Worm (Caenorhabditis elegans): ENCODE results near the gene T23F6.3.
A peak's percentile ranks its signal among the peaks of the same experiment; 100 is the strongest.

T23F6.3 gene

DNA sequence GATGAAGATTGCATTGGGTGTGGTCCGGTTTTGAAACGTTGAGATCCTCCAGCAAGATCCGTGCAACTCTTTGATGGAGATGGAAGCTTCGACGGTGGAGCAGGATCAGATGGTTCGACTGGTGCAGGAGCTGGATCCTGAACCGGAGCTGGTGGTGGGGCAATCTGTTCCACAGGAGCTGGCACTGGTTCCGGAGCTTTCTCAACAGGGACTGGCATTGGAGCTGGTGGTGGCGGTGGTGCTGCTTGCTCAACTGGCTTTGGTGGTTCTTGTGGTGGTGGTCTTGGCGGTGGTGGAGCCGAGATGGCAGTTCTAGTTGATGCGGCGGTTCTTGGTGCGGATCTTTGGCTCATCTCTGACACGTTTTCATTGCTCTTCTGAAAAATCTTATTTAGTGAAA, 19.1 kb upstream of the T23F6.3 start:
- no peak for TF ChIP-seq ztf-29 (GFP tag; IDR thresholded peaks at IDR 0.05)
- no peak for TF ChIP-seq tab-1 (GFP tag; IDR thresholded peaks at IDR 0.05)
- no peak for TF ChIP-seq med-1 (GFP tag; optimal IDR thresholded peaks at IDR 0.05; ENCODE audit: insufficient read depth)
- no peak for TF ChIP-seq klf-2 (GFP tag; conservative IDR thresholded peaks at IDR 0.05)
- TF ChIP-seq ref-1 (GFP tag; conservative IDR thresholded peaks at IDR 0.05): no peak
- no peak for TF ChIP-seq flt-1 (GFP tag; IDR thresholded peaks at IDR 0.05)
- no peak for TF ChIP-seq cog-1 (tag; optimal IDR thresholded peaks at IDR 0.05)

DNA sequence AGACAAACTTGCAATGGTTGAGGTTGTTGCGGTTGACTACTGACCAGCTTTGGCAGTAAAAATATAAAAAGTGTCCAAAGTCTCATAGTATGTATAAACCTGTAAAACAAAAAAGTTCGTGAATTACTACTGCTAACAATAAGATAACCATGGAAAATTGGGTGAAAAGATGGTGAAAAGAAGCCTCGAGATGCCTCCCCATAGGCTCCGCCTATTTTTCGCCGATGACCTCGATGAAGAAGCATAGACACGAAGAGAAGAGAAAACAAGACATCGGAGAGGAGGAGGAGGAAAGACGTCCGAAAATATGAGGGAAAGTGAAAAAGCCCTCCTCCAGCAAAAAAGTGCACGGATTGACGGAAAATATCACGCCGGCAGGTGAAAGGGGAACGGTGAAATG, 16.9 kb upstream of the T23F6.3 start, which contains the start of gene T23F6.5:
T23F6.5 (minus strand) TSS at position 101 of the 400 bp plus-strand sequence.
- no peak for TF ChIP-seq ztf-23 (GFP tag; IDR thresholded peaks at IDR 0.05)
- TF ChIP-seq ref-1 (GFP tag; conservative IDR thresholded peaks at IDR 0.05): no peak
- TF ChIP-seq cog-1 (tag; optimal IDR thresholded peaks at IDR 0.05): no peak
- no peak for TF ChIP-seq flt-1 (GFP tag; IDR thresholded peaks at IDR 0.05)
- no peak for TF ChIP-seq T22C8.4 (GFP tag; IDR thresholded peaks at IDR 0.05)
- no peak for TF ChIP-seq ztf-29 (GFP tag; IDR thresholded peaks at IDR 0.05)
- TF ChIP-seq klf-2 (GFP tag; conservative IDR thresholded peaks at IDR 0.05): no peak
- TF ChIP-seq med-1 (GFP tag; optimal IDR thresholded peaks at IDR 0.05; ENCODE audit: insufficient read depth): no peak
- no peak for TF ChIP-seq tab-1 (GFP tag; IDR thresholded peaks at IDR 0.05)

DNA sequence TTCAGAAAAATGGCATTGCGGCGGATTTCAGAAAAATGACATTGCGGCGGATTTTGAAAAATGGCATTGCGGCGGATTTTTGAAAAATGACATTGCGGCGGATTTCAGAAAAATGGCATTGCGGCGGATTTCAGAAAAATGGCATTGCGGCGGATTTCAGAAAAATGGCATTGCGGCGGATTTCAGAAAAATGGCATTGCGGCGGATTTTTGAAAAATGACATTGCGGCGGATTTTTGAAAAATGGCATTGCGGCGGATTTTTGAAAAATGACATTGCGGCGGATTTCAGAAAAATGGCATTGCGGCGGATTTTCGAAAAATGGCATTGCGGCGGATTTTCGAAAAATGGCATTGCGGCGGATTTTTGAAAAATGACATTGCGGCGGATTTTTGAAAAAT, 6.9 kb upstream of the T23F6.3 start:
- TF ChIP-seq ztf-29 (GFP tag; IDR thresholded peaks at IDR 0.05) (0 out of 2 replicates have a peak, but pooled peaks have one; percentile 11), ref-1 (GFP tag; conservative IDR thresholded peaks at IDR 0.05) (peak; percentile 18; the same call in 1 of the 2 replicates), T22C8.4 (GFP tag; IDR thresholded peaks at IDR 0.05) (0 out of 2 replicates have a peak, but pooled peaks have one; percentile 25)

ce11 chrIV:12730624-12731023, 6.1 kb upstream of the T23F6.3 start:
- TF ChIP-seq ztf-23 (GFP tag; IDR thresholded peaks at IDR 0.05) (peak; percentile 46; the same call in 1 of the 2 replicates), tab-1 (GFP tag; IDR thresholded peaks at IDR 0.05) (0 out of 2 replicates have a peak, but pooled peaks have one; percentile 44)

DNA sequence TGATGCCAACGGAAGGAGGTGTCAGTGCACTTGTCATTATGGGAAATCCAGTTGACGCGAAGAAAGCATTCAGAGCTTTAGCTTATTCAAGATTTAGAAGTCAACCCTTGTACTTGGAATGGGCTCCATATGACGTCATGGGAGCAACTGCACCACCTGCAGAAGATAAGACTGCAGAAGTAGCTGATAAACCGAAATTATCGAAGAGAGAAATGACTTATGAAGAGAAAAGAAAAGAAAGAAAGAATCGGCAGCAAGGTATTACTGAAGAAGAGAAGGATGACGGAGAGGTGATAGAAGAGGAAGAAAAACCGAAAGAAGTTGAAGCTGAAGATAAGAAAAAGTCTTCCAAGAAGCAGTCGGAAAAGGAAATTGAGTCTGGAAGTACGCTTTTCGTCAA, 3.6 kb upstream of the T23F6.3 start:
- TF ChIP-seq flt-1 (GFP tag; IDR thresholded peaks at IDR 0.05): no peak
- no peak for TF ChIP-seq med-1 (GFP tag; optimal IDR thresholded peaks at IDR 0.05; ENCODE audit: insufficient read depth)
- no peak for TF ChIP-seq tab-1 (GFP tag; IDR thresholded peaks at IDR 0.05)
- no peak for TF ChIP-seq klf-2 (GFP tag; conservative IDR thresholded peaks at IDR 0.05)
- TF ChIP-seq ztf-29 (GFP tag; IDR thresholded peaks at IDR 0.05): no peak
- no peak for TF ChIP-seq cog-1 (tag; optimal IDR thresholded peaks at IDR 0.05)
- no peak for TF ChIP-seq ztf-23 (GFP tag; IDR thresholded peaks at IDR 0.05)
- no peak for TF ChIP-seq ref-1 (GFP tag; conservative IDR thresholded peaks at IDR 0.05)
- TF ChIP-seq T22C8.4 (GFP tag; IDR thresholded peaks at IDR 0.05): no peak

DNA sequence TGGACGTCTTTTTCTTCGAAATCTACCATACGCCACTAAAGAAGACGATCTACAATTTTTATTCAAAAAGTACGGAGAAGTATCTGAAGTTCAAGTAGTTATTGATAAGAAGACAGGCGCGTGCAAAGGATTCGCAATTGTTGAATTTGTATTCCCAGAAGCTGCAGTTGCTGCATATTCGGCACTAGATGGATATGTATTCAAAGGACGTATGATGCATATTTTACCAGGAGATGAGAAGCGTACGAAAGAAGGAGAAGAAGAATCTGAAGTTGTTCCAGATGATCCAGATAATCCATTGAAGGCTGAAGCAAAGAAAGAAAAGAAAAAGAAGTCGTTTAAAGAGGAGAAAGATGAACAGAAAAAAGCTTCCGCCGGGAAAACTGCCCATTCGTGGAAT, 1.4 kb upstream of the T23F6.3 start:
- no peak for TF ChIP-seq cog-1 (tag; optimal IDR thresholded peaks at IDR 0.05)
- TF ChIP-seq tab-1 (GFP tag; IDR thresholded peaks at IDR 0.05): no peak
- TF ChIP-seq ref-1 (GFP tag; conservative IDR thresholded peaks at IDR 0.05): no peak
- TF ChIP-seq ztf-23 (GFP tag; IDR thresholded peaks at IDR 0.05): no peak
- no peak for TF ChIP-seq klf-2 (GFP tag; conservative IDR thresholded peaks at IDR 0.05)
- TF ChIP-seq med-1 (GFP tag; optimal IDR thresholded peaks at IDR 0.05; ENCODE audit: insufficient read depth): no peak
- TF ChIP-seq T22C8.4 (GFP tag; IDR thresholded peaks at IDR 0.05): no peak

DNA sequence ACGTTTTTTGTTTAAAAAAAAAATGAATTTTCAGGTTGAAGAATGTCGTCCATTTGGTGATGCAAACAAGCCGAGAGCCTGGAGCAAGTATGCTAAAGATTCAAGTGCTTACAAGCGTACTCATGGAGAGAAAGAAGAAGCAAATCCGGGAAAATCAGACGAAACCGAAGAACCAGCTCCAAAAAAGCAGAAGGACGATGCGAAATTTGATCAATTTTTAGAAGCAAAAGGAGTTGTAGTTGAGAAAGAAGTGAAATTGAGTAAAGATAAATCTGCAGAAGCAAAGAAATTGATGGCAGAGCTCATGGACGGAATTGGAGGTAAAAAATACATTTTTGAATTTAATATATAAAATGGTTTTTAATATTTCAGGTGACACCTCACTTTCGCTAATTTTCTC, 668 bp upstream of the T23F6.3 start:
- TF ChIP-seq flt-1 (GFP tag; IDR thresholded peaks at IDR 0.05) (no peak), ztf-29 (GFP tag; IDR thresholded peaks at IDR 0.05) (no peak), T22C8.4 (GFP tag; IDR thresholded peaks at IDR 0.05) (no peak), med-1 (GFP tag; optimal IDR thresholded peaks at IDR 0.05; ENCODE audit: insufficient read depth) (no peak), tab-1 (GFP tag; IDR thresholded peaks at IDR 0.05) (no peak)

DNA sequence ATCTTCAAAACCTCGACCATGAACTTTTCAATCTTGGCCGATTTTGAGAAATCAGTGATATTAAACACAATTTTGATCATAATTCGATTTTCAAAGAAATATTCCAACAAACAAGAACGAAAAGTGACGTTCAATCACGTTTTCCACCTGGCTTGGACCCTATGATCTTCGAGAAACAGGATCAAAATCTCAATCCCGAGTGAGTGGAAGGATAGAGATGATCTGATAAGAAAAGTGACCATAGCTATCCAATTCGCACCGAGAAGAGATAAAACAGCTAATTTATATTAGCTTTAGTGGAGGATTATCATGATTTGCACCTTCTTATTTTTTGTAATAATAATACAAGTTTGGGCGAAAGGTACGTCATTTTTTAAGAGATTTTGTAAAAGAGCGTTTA, 3.5 kb downstream of the T23F6.3 start, which contains the start of gene T23F6.2:
T23F6.2 (plus strand) TSS at position 251 of the 400 bp plus-strand sequence.
- TF ChIP-seq med-1 (GFP tag; optimal IDR thresholded peaks at IDR 0.05; ENCODE audit: insufficient read depth): no peak
- TF ChIP-seq T22C8.4 (GFP tag; IDR thresholded peaks at IDR 0.05): no peak
- TF ChIP-seq cog-1 (tag; optimal IDR thresholded peaks at IDR 0.05): no peak
- TF ChIP-seq ref-1 (GFP tag; conservative IDR thresholded peaks at IDR 0.05): no peak
- TF ChIP-seq tab-1 (GFP tag; IDR thresholded peaks at IDR 0.05): no peak
- no peak for TF ChIP-seq klf-2 (GFP tag; conservative IDR thresholded peaks at IDR 0.05)
- no peak for TF ChIP-seq ztf-29 (GFP tag; IDR thresholded peaks at IDR 0.05)
- TF ChIP-seq flt-1 (GFP tag; IDR thresholded peaks at IDR 0.05): no peak
- no peak for TF ChIP-seq ztf-23 (GFP tag; IDR thresholded peaks at IDR 0.05)

- TF ChIP-seq tab-1 (GFP tag; IDR thresholded peaks at IDR 0.05): no peak
- no peak for TF ChIP-seq flt-1 (GFP tag; IDR thresholded peaks at IDR 0.05)
- TF ChIP-seq ztf-23 (GFP tag; IDR thresholded peaks at IDR 0.05): no peak
These were observed 4.9 kb downstream of the T23F6.3 start, which contains the start of gene idpp-7 for ce11 chrIV:12719664-12720063. Gene idpp-7 (plus strand): TSS chrIV:12719964.

- TF ChIP-seq med-1 (GFP tag; optimal IDR thresholded peaks at IDR 0.05; ENCODE audit: insufficient read depth): no peak
- no peak for TF ChIP-seq ztf-23 (GFP tag; IDR thresholded peaks at IDR 0.05)
- TF ChIP-seq tab-1 (GFP tag; IDR thresholded peaks at IDR 0.05): no peak
- TF ChIP-seq flt-1 (GFP tag; IDR thresholded peaks at IDR 0.05): no peak
- TF ChIP-seq cog-1 (tag; optimal IDR thresholded peaks at IDR 0.05): no peak
- no peak for TF ChIP-seq T22C8.4 (GFP tag; IDR thresholded peaks at IDR 0.05)
- no peak for TF ChIP-seq ref-1 (GFP tag; conservative IDR thresholded peaks at IDR 0.05)
- TF ChIP-seq klf-2 (GFP tag; conservative IDR thresholded peaks at IDR 0.05): no peak
These were observed 7.0 kb downstream of the T23F6.3 start, which contains the start of gene C27D8.1 for ce11 chrIV:12717531-12717930. Gene C27D8.1 (plus strand): TSS chrIV:12717831.

- no peak for TF ChIP-seq tab-1 (GFP tag; IDR thresholded peaks at IDR 0.05)
- TF ChIP-seq med-1 (GFP tag; optimal IDR thresholded peaks at IDR 0.05; ENCODE audit: insufficient read depth): no peak
- no peak for TF ChIP-seq ztf-23 (GFP tag; IDR thresholded peaks at IDR 0.05)
- no peak for TF ChIP-seq cog-1 (tag; optimal IDR thresholded peaks at IDR 0.05)
- TF ChIP-seq ref-1 (GFP tag; conservative IDR thresholded peaks at IDR 0.05): no peak
- TF ChIP-seq ztf-29 (GFP tag; IDR thresholded peaks at IDR 0.05): no peak
- TF ChIP-seq flt-1 (GFP tag; IDR thresholded peaks at IDR 0.05): no peak
- TF ChIP-seq T22C8.4 (GFP tag; IDR thresholded peaks at IDR 0.05): no peak
- no peak for TF ChIP-seq klf-2 (GFP tag; conservative IDR thresholded peaks at IDR 0.05)
These were observed 8.6 kb downstream of the T23F6.3 start for ce11 chrIV:12715947-12716382.
